Fruit fly (Drosophila melanogaster) whole organism, prepupa: ENCODE results near the gene CG44532.

Experiments
- Blimp-1 ChIP-seq: fragments of 200-800 bp; sonication (Bioruptor generic); optimal IDR thresholded peaks from 3 replicates; lab custom pipeline; 2017; ENCODE audit warnings: missing biosample characterization, missing genetic modification characterization, mild to moderate bottlenecking, moderate library complexity, missing genetic modification reagents
- CG10631 ChIP-seq: fragments of 200-800 bp; sonication (Bioruptor generic); optimal IDR thresholded peaks from 2 replicates; lab custom pipeline; 2016; ENCODE audit warnings: missing biosample characterization, missing genetic modification characterization
- CG10669 ChIP-seq: fragments of 200-800 bp; sonication (Bioruptor generic); optimal IDR thresholded peaks from 3 replicates; lab custom pipeline; 2018; ENCODE audit warnings: missing biosample characterization, mild to moderate bottlenecking, missing genetic modification characterization, moderate library complexity
- CG11294 ChIP-seq: fragments of 200-800 bp; sonication (Bioruptor generic); IDR thresholded peaks from 2 replicates; pipeline ENCODE4 v1.3.6; 2022; ENCODE audit warnings: missing biosample characterization, missing genetic modification characterization
- CG11902 ChIP-seq: fragments of 200-800 bp; sonication (Bioruptor generic); optimal IDR thresholded peaks from 3 replicates; lab custom pipeline; 2016; ENCODE audit warnings: missing biosample characterization, missing genetic modification characterization
- CG15336 ChIP-seq: fragments of 200-800 bp; sonication (Bioruptor generic); IDR thresholded peaks from 2 replicates; pipeline ENCODE4 v1.3.6; 2022; ENCODE audit warnings: missing biosample characterization, missing genetic modification characterization
- CG1621 ChIP-seq: fragments of 200-800 bp; sonication (Bioruptor generic); optimal IDR thresholded peaks from 3 replicates; lab custom pipeline; 2018; ENCODE audit warnings: missing biosample characterization, mild to moderate bottlenecking, missing genetic modification characterization
- CG16779 ChIP-seq: fragments of 200-800 bp; sonication (Bioruptor generic); optimal IDR thresholded peaks from 3 replicates; lab custom pipeline; 2017; ENCODE audit warnings: missing biosample characterization, mild to moderate bottlenecking, missing genetic modification characterization
- CG3032 ChIP-seq: fragments of 200-800 bp; optimal IDR thresholded peaks from 2 replicates; lab custom pipeline; 2019; ENCODE audit warnings: missing biosample characterization, mild to moderate bottlenecking, missing genetic modification characterization, moderate library complexity
- CG31627 ChIP-seq: fragments of 200-800 bp; sonication (Bioruptor generic); optimal IDR thresholded peaks from 3 replicates; lab custom pipeline; 2016; ENCODE audit warnings: missing biosample characterization, missing genetic modification characterization
- CG34406 ChIP-seq: fragments of 200-800 bp; sonication (Bioruptor generic); optimal IDR thresholded peaks from 3 replicates; lab custom pipeline; 2016; ENCODE audit warnings: missing biosample characterization, missing genetic modification characterization
- CG4318 ChIP-seq: fragments of 200-800 bp; sonication (Bioruptor generic); optimal IDR thresholded peaks from 3 replicates; lab custom pipeline; 2017; ENCODE audit warnings: missing biosample characterization, mild to moderate bottlenecking, missing genetic modification characterization
- CG6163 ChIP-seq: fragments of 200-800 bp; sonication (Bioruptor generic); IDR thresholded peaks from 3 replicates; pipeline ENCODE4 v1.3.6; 2022; ENCODE audit warnings: missing biosample characterization, missing genetic modification characterization
- CG6276 ChIP-seq: fragments of 200-800 bp; sonication (Bioruptor generic); optimal IDR thresholded peaks from 2 replicates; lab custom pipeline; 2017; ENCODE audit warnings: missing biosample characterization, mild to moderate bottlenecking, missing genetic modification characterization
- CG6792 ChIP-seq: fragments of 200-800 bp; sonication (Bioruptor generic); optimal IDR thresholded peaks from 3 replicates; lab custom pipeline; 2016; ENCODE audit warnings: missing biosample characterization, missing genetic modification characterization
- CG6808 ChIP-seq: fragments of 200-800 bp; sonication (Bioruptor generic); optimal IDR thresholded peaks from 3 replicates; lab custom pipeline; 2017; ENCODE audit warnings: missing biosample characterization, missing genetic modification characterization, mild to moderate bottlenecking, moderate library complexity, missing genetic modification reagents
- CG6854 ChIP-seq: fragments of 200-800 bp; sonication (Bioruptor generic); optimal IDR thresholded peaks from 2 replicates; lab custom pipeline; 2017; ENCODE audit warnings: missing biosample characterization, mild to moderate bottlenecking, missing genetic modification characterization
- CG8119 ChIP-seq: fragments of 200-800 bp; sonication (Bioruptor generic); IDR thresholded peaks from 3 replicates; pipeline ENCODE4 v1.3.6; 2022; ENCODE audit warnings: missing biosample characterization, missing genetic modification characterization
- CG8319 ChIP-seq: fragments of 200-800 bp; sonication (Bioruptor generic); optimal IDR thresholded peaks from 3 replicates; lab custom pipeline; 2016; ENCODE audit warnings: missing biosample characterization, missing genetic modification characterization
- CG9139 ChIP-seq: fragments of 200-800 bp; sonication (Bioruptor generic); optimal IDR thresholded peaks from 3 replicates; lab custom pipeline; 2017; ENCODE audit warnings: missing biosample characterization, mild to moderate bottlenecking, missing genetic modification characterization
- Eip75B ChIP-seq: fragments of 200-800 bp; sonication (Bioruptor generic); optimal IDR thresholded peaks from 3 replicates; lab custom pipeline; 2016; ENCODE audit warnings: missing biosample characterization, missing genetic modification characterization
- Eip93F ChIP-seq: fragments of 200-800 bp; sonication (Bioruptor generic); optimal IDR thresholded peaks from 2 replicates; lab custom pipeline; 2016; ENCODE audit warnings: missing biosample characterization, mild to moderate bottlenecking, missing genetic modification characterization
- Ets21C ChIP-seq: fragments of 200-800 bp; sonication (Bioruptor generic); optimal IDR thresholded peaks from 3 replicates; lab custom pipeline; 2016; ENCODE audit warnings: missing biosample characterization, missing genetic modification characterization
- Ets96B ChIP-seq: fragments of 200-800 bp; optimal IDR thresholded peaks from 2 replicates; lab custom pipeline; 2019; ENCODE audit warnings: missing biosample characterization, mild to moderate bottlenecking, missing genetic modification characterization, moderate library complexity
- Gug ChIP-seq: fragments of 200-800 bp; sonication (Bioruptor generic); IDR thresholded peaks from 2 replicates; pipeline ENCODE4 v1.3.6; 2022; ENCODE audit warnings: missing biosample characterization, missing genetic modification characterization
- Hr38 ChIP-seq: sonication (Bioruptor generic); optimal IDR thresholded peaks from 2 replicates; lab custom pipeline; 2016; ENCODE audit warnings: missing biosample characterization, missing genetic modification characterization
- Hr39 ChIP-seq: fragments of 200-800 bp; sonication (Bioruptor generic); optimal IDR thresholded peaks from 2 replicates; lab custom pipeline; 2016; ENCODE audit warnings: missing biosample characterization, missing genetic modification characterization
- Hr4 ChIP-seq: fragments of 200-800 bp; sonication (Bioruptor generic); optimal IDR thresholded peaks from 3 replicates; lab custom pipeline; 2016; ENCODE audit warnings: missing biosample characterization, missing genetic modification characterization
- Lpt ChIP-seq: fragments of 200-800 bp; sonication (Bioruptor generic); optimal IDR thresholded peaks from 3 replicates; lab custom pipeline; 2016; ENCODE audit warnings: missing biosample characterization, missing genetic modification characterization
- Met ChIP-seq: fragments of 200-800 bp; sonication (Bioruptor generic); optimal IDR thresholded peaks from 3 replicates; lab custom pipeline; 2016; ENCODE audit warnings: missing biosample characterization, missing genetic modification characterization
- achi ChIP-seq: fragments of 200-800 bp; sonication (Bioruptor generic); optimal IDR thresholded peaks from 3 replicates; lab custom pipeline; 2016; ENCODE audit warnings: missing biosample characterization, missing genetic modification characterization
- acj6 ChIP-seq: fragments of 200-800 bp; sonication (Bioruptor generic); optimal IDR thresholded peaks from 3 replicates; lab custom pipeline; 2016; ENCODE audit warnings: missing biosample characterization, missing genetic modification characterization
- cyc ChIP-seq: fragments of 200-800 bp; sonication (Bioruptor generic); optimal IDR thresholded peaks from 3 replicates; lab custom pipeline; 2016; ENCODE audit warnings: missing biosample characterization, missing genetic modification characterization
- dac ChIP-seq: fragments of 200-800 bp; sonication (Bioruptor generic); optimal IDR thresholded peaks from 2 replicates; lab custom pipeline; 2017; ENCODE audit warnings: missing biosample characterization, mild to moderate bottlenecking, missing genetic modification characterization
- dsx ChIP-seq: fragments of 200-800 bp; optimal IDR thresholded peaks from 3 replicates; lab custom pipeline; 2019; ENCODE audit warnings: missing biosample characterization, mild to moderate bottlenecking, missing genetic modification characterization, moderate library complexity; ENCODE audit not compliant: poor library complexity, severe bottlenecking
- eg ChIP-seq: fragments of 200-800 bp; sonication (Bioruptor generic); IDR thresholded peaks from 3 replicates; pipeline ENCODE4 v1.3.6; 2022; ENCODE audit warnings: missing biosample characterization, missing genetic modification characterization
- esn ChIP-seq: fragments of 200-800 bp; sonication (Bioruptor generic); optimal IDR thresholded peaks from 2 replicates; lab custom pipeline; 2016; ENCODE audit warnings: missing biosample characterization, mild to moderate bottlenecking, missing genetic modification characterization, moderate library complexity
- fd85E ChIP-seq: fragments of 200-800 bp; sonication (Bioruptor generic); optimal IDR thresholded peaks from 3 replicates; lab custom pipeline; 2016; ENCODE audit warnings: missing biosample characterization, missing genetic modification characterization
- lz ChIP-seq: fragments of 200-800 bp; sonication (Bioruptor generic); optimal IDR thresholded peaks from 3 replicates; lab custom pipeline; 2016; ENCODE audit warnings: missing biosample characterization, missing genetic modification characterization
- pdm3 ChIP-seq: fragments of 200-800 bp; sonication (Bioruptor generic); optimal IDR thresholded peaks from 3 replicates; lab custom pipeline; 2016; ENCODE audit warnings: missing biosample characterization, missing genetic modification characterization
- salr ChIP-seq, 2 experiments: fragments of 200-800 bp; sonication (Bioruptor generic); optimal IDR thresholded peaks; 3 replicates each; lab custom pipeline; 2016 to 2018; ENCODE audit warnings: missing biosample characterization in 2 of 2, missing genetic modification characterization in 2 of 2, mild to moderate bottlenecking in 1 of 2
- spab ChIP-seq: fragments of 200-800 bp; sonication (Bioruptor generic); optimal IDR thresholded peaks from 2 replicates; lab custom pipeline; 2017; ENCODE audit warnings: missing biosample characterization, mild to moderate bottlenecking, missing genetic modification characterization, missing genetic modification reagents
- svp ChIP-seq: fragments of 200-800 bp; sonication (Bioruptor generic); peaks from one replicate; lab custom pipeline; 2016; ENCODE audit warnings: missing biosample characterization, missing genetic modification characterization
- vri ChIP-seq: fragments of 200-800 bp; sonication (Bioruptor generic); optimal IDR thresholded peaks from 3 replicates; lab custom pipeline; 2016; ENCODE audit warnings: missing biosample characterization, mild to moderate bottlenecking, missing genetic modification characterization

The CG44532 gene

dm6 chrX:9193604-9194003 is 31.7 kb downstream of the CG44532 start, which contains the start of gene CG12106 (continued):
- TF ChIP-seq CG3032 (tag; lab: Kevin White, UChicago), result peak; percentile 56
- no peak for TF ChIP-seq fd85E (GFP tag; lab: Kevin White, UChicago)
- no peak for TF ChIP-seq Blimp-1 (GFP tag; lab: Kevin White, UChicago)
- peak; percentile 65 for TF ChIP-seq CG31627
- TF ChIP-seq Ets96B (tag; lab: Kevin White, UChicago), result no peak
- TF ChIP-seq achi (GFP tag; lab: Kevin White, UChicago), result peak; percentile 46
- peak; percentile 47 for TF ChIP-seq Ets21C (GFP tag; lab: Kevin White, UChicago)
- TF ChIP-seq CG11902, result peak; percentile 7
- TF ChIP-seq CG6163 (GFP tag; lab: Robert Waterston, UW), result no peak
- TF ChIP-seq dsx (GFP tag; lab: Kevin White, UChicago), result no peak
- no peak for TF ChIP-seq CG34406 (GFP tag; lab: Kevin White, UChicago)
- peak; percentile 52 for TF ChIP-seq CG15336
- TF ChIP-seq lz (GFP tag; lab: Kevin White, UChicago), result peak; percentile 63
- TF ChIP-seq Lpt, result no peak
- TF ChIP-seq CG8319 (GFP tag; lab: Kevin White, UChicago), result peak; percentile 5
- peak; percentile 47 for TF ChIP-seq acj6
- peak; percentile 53 for TF ChIP-seq CG10669 (GFP tag; lab: Kevin White, UChicago)
- no peak for TF ChIP-seq CG8119
- no peak for TF ChIP-seq salr (GFP tag; optimal IDR thresholded peaks at IDR 0.05; lab: Kevin White, UChicago)
- no peak for TF ChIP-seq vri (GFP tag; lab: Kevin White, UChicago)
- no peak for TF ChIP-seq CG6808
- peak; percentile 62 for TF ChIP-seq pdm3 (GFP tag; lab: Kevin White, UChicago)
- no peak for TF ChIP-seq Hr38 (GFP tag; lab: Kevin White, UChicago)
- TF ChIP-seq Hr39 (GFP tag; lab: Kevin White, UChicago), result peak; percentile 64
- peak; percentile 65 for TF ChIP-seq cyc (GFP tag; lab: Kevin White, UChicago)
- TF ChIP-seq esn (GFP tag; lab: Kevin White, UChicago), result peak; percentile 56
- peak; percentile 60 for TF ChIP-seq Hr4 (GFP tag; lab: Kevin White, UChicago)
- TF ChIP-seq Met (GFP tag; lab: Kevin White, UChicago), result peak; percentile 52
- TF ChIP-seq spab, result no peak
- TF ChIP-seq CG16779 (tag; lab: Kevin White, UChicago), result no peak
- TF ChIP-seq CG6792, result peak; percentile 38
- no peak for TF ChIP-seq CG6276
- TF ChIP-seq CG11294, result 0 out of 2 replicates have a peak, but pooled peaks have one; percentile 40
- peak; percentile 31 for TF ChIP-seq CG1621 (tag; lab: Kevin White, UChicago)
- no peak for TF ChIP-seq dac (GFP tag; lab: Kevin White, UChicago)
- peak; percentile 56 for TF ChIP-seq Gug (GFP tag; lab: Robert Waterston, UW)
- no peak for TF ChIP-seq CG9139 (GFP tag; lab: Kevin White, UChicago)

dm6 chrX:9195311-9195710 is 33.4 kb downstream of the CG44532 start:
- no peak for TF ChIP-seq eg
- no peak for TF ChIP-seq CG4318
- TF ChIP-seq salr (GFP tag; optimal IDR thresholded peaks at IDR 0.05; lab: Kevin White, UChicago), result no peak
- TF ChIP-seq esn (GFP tag; lab: Kevin White, UChicago), result no peak
- no peak for TF ChIP-seq Eip93F (GFP tag; lab: Kevin White, UChicago)
- TF ChIP-seq CG9139 (GFP tag; lab: Kevin White, UChicago), result no peak
- TF ChIP-seq CG10631 (GFP tag; lab: Kevin White, UChicago), result no peak
- TF ChIP-seq CG8319 (GFP tag; lab: Kevin White, UChicago), result no peak
- no peak for TF ChIP-seq CG3032 (tag; lab: Kevin White, UChicago)
- no peak for TF ChIP-seq CG6792
- TF ChIP-seq CG31627, result no peak
- no peak for TF ChIP-seq CG6854 (GFP tag; lab: Kevin White, UChicago)
- TF ChIP-seq svp (GFP tag; lab: Kevin White, UChicago), result no peak
- TF ChIP-seq cyc (GFP tag; lab: Kevin White, UChicago), result no peak
- no peak for TF ChIP-seq CG1621 (tag; lab: Kevin White, UChicago)
- no peak for TF ChIP-seq achi (GFP tag; lab: Kevin White, UChicago)
- TF ChIP-seq Eip75B (GFP tag; lab: Kevin White, UChicago), result no peak
